Fruit fly (Drosophila melanogaster) whole organism, embryonic: ENCODE results near the gene mia.

ENCODE experiments used
- Adf1 ChIP-seq: fragments of 200-800 bp; sonication (Bioruptor generic); IDR thresholded peaks from 2 replicates; pipeline ENCODE4 v1.3.6; 2022; ENCODE audit warnings: missing biosample characterization, missing genetic modification characterization
- Atf3 ChIP-seq: fragments of 200-800 bp; sonication (Bioruptor generic); optimal IDR thresholded peaks from 3 replicates; lab custom pipeline; 2016; ENCODE audit warnings: missing biosample characterization, missing genetic modification characterization
- Atf6 ChIP-seq: fragments of 200-800 bp; sonication (Bioruptor generic); IDR thresholded peaks from 2 replicates; pipeline ENCODE4 v1.3.6; 2022; ENCODE audit warnings: missing biosample characterization, missing genetic modification characterization
- BEAF-32 ChIP-seq: fragments of 200-800 bp; sonication (Bioruptor generic); optimal IDR thresholded peaks from 3 replicates; lab custom pipeline; 2017; ENCODE audit warnings: missing biosample characterization, missing genetic modification characterization, mild to moderate bottlenecking, moderate library complexity, missing genetic modification reagents
- BtbVII ChIP-seq: fragments of 200-800 bp; sonication (Bioruptor generic); optimal IDR thresholded peaks from 3 replicates; lab custom pipeline; 2017; ENCODE audit warnings: missing biosample characterization, mild to moderate bottlenecking, missing genetic modification characterization
- CG10979 ChIP-seq: fragments of 200-800 bp; sonication (Bioruptor generic); optimal IDR thresholded peaks from 2 replicates; lab custom pipeline; 2018; ENCODE audit warnings: missing biosample characterization, mild to moderate bottlenecking, missing genetic modification characterization, moderate library complexity
- CG11093 ChIP-seq: fragments of 200-800 bp; sonication (Bioruptor generic); IDR thresholded peaks from 3 replicates; pipeline ENCODE4 v1.3.6; 2022; ENCODE audit warnings: missing biosample characterization, missing genetic modification characterization
- CG11398 ChIP-seq: fragments of 200-800 bp; sonication (Bioruptor generic); optimal IDR thresholded peaks from 2 replicates; lab custom pipeline; 2016; ENCODE audit warnings: missing biosample characterization, missing genetic modification characterization
- CG12104 ChIP-seq: fragments of 200-800 bp; sonication (Bioruptor generic); optimal IDR thresholded peaks from 3 replicates; lab custom pipeline; 2016; ENCODE audit warnings: missing biosample characterization, missing genetic modification characterization
- CG13287 ChIP-seq: fragments of 200-800 bp; sonication (Bioruptor generic); IDR thresholded peaks from 2 replicates; pipeline ENCODE4 v1.3.6; 2022; ENCODE audit warnings: missing biosample characterization, missing genetic modification characterization; ENCODE audit not compliant: partially characterized antibody
- CG15601 ChIP-seq: fragments of 200-800 bp; sonication (Bioruptor generic); optimal IDR thresholded peaks from 3 replicates; lab custom pipeline; 2019; ENCODE audit warnings: missing biosample characterization, mild to moderate bottlenecking, missing genetic modification characterization, moderate library complexity
- CG16863 ChIP-seq: fragments of 200-800 bp; sonication (Bioruptor generic); optimal IDR thresholded peaks from 3 replicates; lab custom pipeline; 2016; ENCODE audit warnings: missing biosample characterization, missing genetic modification characterization
- CG17612 ChIP-seq: fragments of 200-800 bp; sonication (Bioruptor generic); IDR thresholded peaks from 2 replicates; pipeline ENCODE4 v1.3.6; 2022; ENCODE audit warnings: missing biosample characterization, missing genetic modification characterization
- CG17829 ChIP-seq: fragments of 200-800 bp; optimal IDR thresholded peaks from 2 replicates; lab custom pipeline; 2019; ENCODE audit warnings: missing biosample characterization, mild to moderate bottlenecking, missing genetic modification characterization, moderate library complexity
- CG1792 ChIP-seq: fragments of 200-800 bp; sonication (Bioruptor generic); optimal IDR thresholded peaks from 2 replicates; lab custom pipeline; 2016; ENCODE audit warnings: missing biosample characterization, missing genetic modification characterization
- CG18011 ChIP-seq: fragments of 200-800 bp; sonication (Bioruptor generic); optimal IDR thresholded peaks from 2 replicates; lab custom pipeline; 2017; ENCODE audit warnings: missing biosample characterization, missing genetic modification characterization, mild to moderate bottlenecking, moderate library complexity, missing genotype
- CG2202 ChIP-seq: fragments of 200-800 bp; sonication (Bioruptor generic); optimal IDR thresholded peaks from 2 replicates; lab custom pipeline; 2018; ENCODE audit warnings: missing biosample characterization, mild to moderate bottlenecking, missing genetic modification characterization
- CG31224 ChIP-seq: fragments of 200-800 bp; sonication (Bioruptor generic); IDR thresholded peaks from 2 replicates; pipeline ENCODE4 v1.3.6; 2022; ENCODE audit warnings: missing biosample characterization, missing genetic modification characterization
- CG7556 ChIP-seq: fragments of 200-800 bp; sonication (Bioruptor generic); optimal IDR thresholded peaks from 2 replicates; lab custom pipeline; 2017; ENCODE audit warnings: missing biosample characterization, mild to moderate bottlenecking, missing genetic modification characterization
- CG8281 ChIP-seq: fragments of 200-800 bp; sonication (Bioruptor generic); optimal IDR thresholded peaks from 2 replicates; lab custom pipeline; 2018; ENCODE audit warnings: missing biosample characterization, mild to moderate bottlenecking, missing genetic modification characterization, moderate library complexity
- CG8388 ChIP-seq: fragments of 200-800 bp; sonication (Bioruptor generic); optimal IDR thresholded peaks from 2 replicates; lab custom pipeline; 2019; ENCODE audit warnings: missing biosample characterization, mild to moderate bottlenecking, missing genetic modification characterization, moderate library complexity
- CG9437 ChIP-seq: fragments of 200-800 bp; sonication (Bioruptor generic); optimal IDR thresholded peaks from 2 replicates; lab custom pipeline; 2018; ENCODE audit warnings: missing biosample characterization, mild to moderate bottlenecking, missing genetic modification characterization
- CG9817 ChIP-seq: fragments of 200-800 bp; sonication (Bioruptor generic); optimal IDR thresholded peaks from 2 replicates; lab custom pipeline; 2018; ENCODE audit warnings: missing biosample characterization, mild to moderate bottlenecking, missing genetic modification characterization, moderate library complexity
- CG9876 ChIP-seq: fragments of 200-800 bp; sonication (Bioruptor generic); optimal IDR thresholded peaks from 2 replicates; lab custom pipeline; 2016; ENCODE audit warnings: missing biosample characterization, missing genetic modification characterization
- CHES-1-like ChIP-seq: fragments of 200-800 bp; sonication (Bioruptor generic); optimal IDR thresholded peaks from 2 replicates; lab custom pipeline; 2016; ENCODE audit warnings: missing biosample characterization, missing genetic modification characterization
- E2f2 ChIP-seq: fragments of 200-800 bp; sonication (Bioruptor generic); IDR thresholded peaks from 2 replicates; pipeline ENCODE4 v1.3.6; 2022; ENCODE audit warnings: missing biosample characterization, missing genetic modification characterization
- ERR ChIP-seq: fragments of 200-800 bp; sonication (Bioruptor generic); optimal IDR thresholded peaks from 2 replicates; lab custom pipeline; 2016; ENCODE audit warnings: missing biosample characterization, missing genetic modification characterization
- HLH54F ChIP-seq: fragments of 200-800 bp; sonication (Bioruptor generic); optimal IDR thresholded peaks from 3 replicates; lab custom pipeline; 2016; ENCODE audit warnings: missing biosample characterization, missing genetic modification characterization
- Med ChIP-seq: fragments of 200-800 bp; sonication (Bioruptor generic); peaks from one replicate; lab custom pipeline; 2016; ENCODE audit warnings: missing biosample characterization, missing genetic modification characterization, mild to moderate bottlenecking, inconsistent platforms, moderate library complexity
- Oaz ChIP-seq: fragments of 200-800 bp; sonication (Bioruptor generic); IDR thresholded peaks from 2 replicates; pipeline ENCODE4 v1.3.6; 2022; ENCODE audit warnings: missing biosample characterization, missing genetic modification characterization
- Six4 ChIP-seq: fragments of 200-800 bp; sonication (Bioruptor generic); optimal IDR thresholded peaks from 2 replicates; lab custom pipeline; 2016; ENCODE audit warnings: missing biosample characterization, missing genetic modification characterization
- Taf1 ChIP-seq: fragments of 200-800 bp; sonication (Bioruptor generic); IDR thresholded peaks from 2 replicates; pipeline ENCODE4 v1.3.6; 2022; ENCODE audit warnings: missing biosample characterization, missing genetic modification characterization
- Vsx1 ChIP-seq: fragments of 200-800 bp; sonication (Bioruptor generic); optimal IDR thresholded peaks from 2 replicates; lab custom pipeline; 2017; ENCODE audit warnings: missing biosample characterization, mild to moderate bottlenecking, missing genetic modification characterization, missing genetic modification reagents
- amos ChIP-seq: fragments of 200-800 bp; sonication (Bioruptor generic); IDR thresholded peaks from 2 replicates; pipeline ENCODE4 v1.3.6; 2022; ENCODE audit warnings: missing biosample characterization, missing genetic modification characterization; ENCODE audit not compliant: partially characterized antibody
- disco-r ChIP-seq: fragments of 200-800 bp; sonication (Bioruptor generic); optimal IDR thresholded peaks from 2 replicates; lab custom pipeline; 2016; ENCODE audit warnings: missing biosample characterization, missing genetic modification characterization
- ewg ChIP-seq: fragments of 200-800 bp; sonication (Bioruptor generic); optimal IDR thresholded peaks from 3 replicates; lab custom pipeline; 2017; ENCODE audit warnings: mild to moderate bottlenecking, missing biosample characterization, missing genetic modification reagents, missing genetic modification characterization
- gce ChIP-seq: fragments of 200-800 bp; sonication (Bioruptor generic); IDR thresholded peaks from 3 replicates; pipeline ENCODE4 v1.3.6; 2022; ENCODE audit warnings: missing biosample characterization, missing genetic modification characterization
- gsb-n ChIP-seq: fragments of 200-800 bp; sonication (Bioruptor generic); optimal IDR thresholded peaks from 3 replicates; lab custom pipeline; 2018; ENCODE audit warnings: missing biosample characterization, mild to moderate bottlenecking, missing genetic modification characterization
- nau ChIP-seq: fragments of 200-800 bp; sonication (Bioruptor generic); optimal IDR thresholded peaks from 3 replicates; lab custom pipeline; 2017; ENCODE audit warnings: missing biosample characterization, mild to moderate bottlenecking, missing genetic modification characterization, missing genetic modification reagents
- odd ChIP-seq: fragments of 200-800 bp; sonication (Bioruptor generic); optimal IDR thresholded peaks from 2 replicates; lab custom pipeline; 2017; ENCODE audit warnings: missing biosample characterization, mild to moderate bottlenecking, missing genetic modification characterization
- phol ChIP-seq: fragments of 200-800 bp; sonication (Bioruptor generic); optimal IDR thresholded peaks from 3 replicates; lab custom pipeline; 2018; ENCODE audit warnings: missing biosample characterization, mild to moderate bottlenecking, missing genetic modification characterization, moderate library complexity
- pnt ChIP-seq: fragments of 200-800 bp; sonication (Bioruptor generic); optimal IDR thresholded peaks from 3 replicates; lab custom pipeline; 2016; ENCODE audit warnings: missing biosample characterization, missing genetic modification characterization
- salm ChIP-seq: fragments of 200-800 bp; sonication (Bioruptor generic); optimal IDR thresholded peaks from 2 replicates; lab custom pipeline; 2018; ENCODE audit warnings: missing biosample characterization, mild to moderate bottlenecking, missing genetic modification characterization
- sima ChIP-seq: fragments of 200-800 bp; sonication (Bioruptor generic); optimal IDR thresholded peaks from 2 replicates; lab custom pipeline; 2016; ENCODE audit warnings: missing biosample characterization, missing genetic modification characterization
- slbo ChIP-seq: fragments of 200-800 bp; sonication (Bioruptor generic); IDR thresholded peaks from 2 replicates; pipeline ENCODE4 v1.3.6; 2022; ENCODE audit warnings: missing biosample characterization, missing genetic modification characterization
- tgo ChIP-seq: fragments of 200-800 bp; sonication (Bioruptor generic); IDR thresholded peaks from 3 replicates; pipeline ENCODE4 v1.3.6; 2022; ENCODE audit warnings: missing biosample characterization, missing genetic modification characterization
- tio ChIP-seq: fragments of 200-800 bp; sonication (Bioruptor generic); optimal IDR thresholded peaks from 2 replicates; lab custom pipeline; 2017; ENCODE audit warnings: missing biosample characterization, missing genetic modification characterization, inconsistent platforms
- unc-4 ChIP-seq: fragments of 200-800 bp; sonication (Bioruptor generic); IDR thresholded peaks from 2 replicates; pipeline ENCODE4 v1.3.6; 2022; ENCODE audit warnings: missing biosample characterization, missing genetic modification characterization; ENCODE audit not compliant: partially characterized antibody
- yki ChIP-seq: fragments of >200 bp; optimal IDR thresholded peaks from 3 replicates; lab custom pipeline; 2018
- zfh1 ChIP-seq: fragments of 200-800 bp; sonication (Bioruptor generic); IDR thresholded peaks from 3 replicates; pipeline ENCODE4 v1.3.6; 2022; ENCODE audit warnings: missing biosample characterization, missing genetic modification characterization

mia gene

dm6 chr3R:5568590-5568989 lies 17.6 kb upstream of the mia start, which contains the start of the genes CG2931 and Rheb (continued):
- peak; percentile 46 for TF ChIP-seq pnt (GFP tag; lab: Kevin White, UChicago)
- peak; percentile 46 for TF ChIP-seq HLH54F (GFP tag; lab: Kevin White, UChicago)
- peak; percentile 83 for TF ChIP-seq CG17829
- TF ChIP-seq salm (tag; lab: Kevin White, UChicago) = peak; percentile 16
- TF ChIP-seq CG9876 = no peak
- TF ChIP-seq Vsx1 = no peak
- TF ChIP-seq, all 482 proteins: peak for 298

dm6 chr3R:5565623-5566022 lies 14.7 kb upstream of the mia start:
- TF ChIP-seq CG8388 (peak; percentile 75), ERR (GFP tag; lab: Kevin White, UChicago) (peak; percentile 68), slbo (peak; percentile 92), E2f2 (peak; percentile 68), CG9437 (GFP tag; lab: Kevin White, UChicago) (peak; percentile 69), CG13287 (GFP tag; lab: Robert Waterston, UW) (no peak), Taf1 (GFP tag; lab: Robert Waterston, UW) (peak; percentile 86), odd (GFP tag; lab: Kevin White, UChicago) (peak; percentile 57), CG11093 (GFP tag; lab: Robert Waterston, UW) (peak; percentile 49; the same call in 1 of the 3 replicates), CG12104 (peak; percentile 24), Adf1 (GFP tag; lab: Robert Waterston, UW) (peak; percentile 67), Six4 (GFP tag; lab: Kevin White, UChicago) (peak; percentile 50), CG10979 (tag; lab: Kevin White, UChicago) (peak; percentile 67), zfh1 (GFP tag; lab: Robert Waterston, UW) (peak; percentile 88), nau (GFP tag; lab: Kevin White, UChicago) (no peak), Med (GFP tag; lab: Kevin White, UChicago) (peak; percentile 98), gsb-n (tag; lab: Kevin White, UChicago) (no peak), unc-4 (GFP tag; lab: Robert Waterston, UW) (no peak), CG15601 (tag; lab: Kevin White, UChicago) (peak; percentile 33), CG16863 (GFP tag; lab: Kevin White, UChicago) (peak; percentile 75), CG11398 (GFP tag; lab: Kevin White, UChicago) (peak; percentile 49), CG31224 (GFP tag; lab: Robert Waterston, UW) (peak; percentile 72), ewg (peak; percentile 69), gce (peak; percentile 74), disco-r (peak; percentile 26), Atf6 (GFP tag; lab: Robert Waterston, UW) (peak; percentile 89), phol (peak; percentile 69), yki (lab: Kevin White, UChicago) (no peak), CG2202 (tag; lab: Kevin White, UChicago) (no peak), CG18011 (GFP tag; lab: Kevin White, UChicago) (peak; percentile 61), CG17612 (GFP tag; lab: Robert Waterston, UW) (peak; percentile 69), amos (no peak), sima (GFP tag; lab: Kevin White, UChicago) (peak; percentile 51), CG1792 (GFP tag; lab: Kevin White, UChicago) (peak; percentile 63), BtbVII (GFP tag; lab: Kevin White, UChicago) (peak; percentile 62), Oaz (GFP tag; lab: Robert Waterston, UW) (peak; percentile 81), tgo (GFP tag; lab: Robert Waterston, UW) (peak; percentile 90), CG9817 (tag; lab: Kevin White, UChicago) (peak; percentile 63), CG7556 (GFP tag; lab: Kevin White, UChicago) (peak; percentile 82), tio (GFP tag; lab: Kevin White, UChicago) (no peak), Atf3 (peak; percentile 70), BEAF-32 (GFP tag; lab: Kevin White, UChicago) (no peak), CHES-1-like (GFP tag; lab: Kevin White, UChicago) (peak; percentile 79), CG8281 (tag; lab: Kevin White, UChicago) (peak; percentile 62)
